Fruit fly (Drosophila melanogaster): ENCODE results near the gene ppk14.

The ppk14 gene

DNA sequence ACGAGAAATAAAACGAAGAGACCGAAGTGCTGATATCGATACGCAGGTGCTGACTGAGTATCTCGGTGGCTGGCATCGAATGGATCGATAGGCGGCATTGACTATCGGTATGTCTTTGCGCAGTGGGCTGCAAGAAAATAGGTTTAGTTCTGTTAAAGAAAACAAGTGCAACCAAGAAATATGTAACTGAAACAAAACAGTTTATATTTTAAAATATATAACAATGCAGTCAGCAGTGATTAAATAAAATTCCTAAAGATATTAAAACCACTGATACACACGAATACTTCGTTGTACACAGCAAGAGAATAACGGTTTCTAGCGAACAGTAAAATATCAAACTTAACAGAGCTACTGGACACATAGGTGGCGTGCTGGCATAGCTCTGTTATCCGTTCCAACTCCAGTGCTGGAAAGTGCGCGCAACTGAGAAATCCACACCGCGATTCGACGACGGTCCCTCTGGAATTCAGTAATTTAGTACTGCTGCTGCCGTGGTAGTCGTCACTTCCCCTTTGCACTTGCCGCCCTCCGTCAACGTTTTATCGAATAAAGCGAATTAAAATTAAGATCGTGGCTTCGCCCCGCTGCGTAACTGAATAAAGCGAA lies 16.3 kb upstream of the ppk14 start, which contains the start of the genes Pez and Cpr (continued):
- peak; percentile 36; the same call in 1 of the 2 replicates for TF ChIP-seq ranshi (GFP tag; IDR thresholded peaks at IDR 0.05)
- TF ChIP-seq CG15269 (tag; optimal IDR thresholded peaks at IDR 0.05): no peak
- peak; percentile 24 for TF ChIP-seq exex (tag; optimal IDR thresholded peaks at IDR 0.05)
- no peak for TF ChIP-seq GATAe (GFP tag; conservative IDR thresholded peaks at IDR 0.05)
- peak; percentile 41; the same call in 1 of the 3 replicates for TF ChIP-seq sr (GFP tag; IDR thresholded peaks at IDR 0.05)
- TF ChIP-seq Dip2 (GFP tag; IDR thresholded peaks at IDR 0.05): peak; percentile 92
- TF ChIP-seq CG12942 (GFP tag; optimal IDR thresholded peaks at IDR 0.05): no peak
- peak; percentile 82 for TF ChIP-seq amos (GFP tag; IDR thresholded peaks at IDR 0.05; ENCODE audit: partially characterized antibody)
- peak; percentile 5 for TF ChIP-seq Max (GFP tag; optimal IDR thresholded peaks at IDR 0.05)
- TF ChIP-seq p53 (GFP tag; optimal IDR thresholded peaks at IDR 0.05): no peak
- TF ChIP-seq Myb (GFP tag; optimal IDR thresholded peaks at IDR 0.05): peak; percentile 92
- peak; percentile 38 for TF ChIP-seq CG7928 (GFP tag; optimal IDR thresholded peaks at IDR 0.05)
- TF ChIP-seq Ada2b (GFP tag; IDR thresholded peaks at IDR 0.05): 0 out of 2 replicates have a peak, but pooled peaks have one; percentile 28
- no peak for TF ChIP-seq cas (GFP tag; IDR thresholded peaks at IDR 0.05)
- peak; percentile 0 for TF ChIP-seq tx (GFP tag; optimal IDR thresholded peaks at IDR 0.05)
- peak; percentile 30 for TF ChIP-seq CG7786 (GFP tag; optimal IDR thresholded peaks at IDR 0.05)
- no peak for TF ChIP-seq Doc2 (GFP tag; IDR thresholded peaks at IDR 0.05)
- TF ChIP-seq Usf (GFP tag; optimal IDR thresholded peaks at IDR 0.05): no peak
- peak; percentile 59 for TF ChIP-seq ato (GFP tag; IDR thresholded peaks at IDR 0.05; ENCODE audit: partially characterized antibody)
- TF ChIP-seq CG10565 (GFP tag; optimal IDR thresholded peaks at IDR 0.05): no peak
- TF ChIP-seq CG8944 (GFP tag; optimal IDR thresholded peaks at IDR 0.05): no peak
- TF ChIP-seq CG32767 (GFP tag; IDR thresholded peaks at IDR 0.05): no peak
- TF ChIP-seq CG13123 (GFP tag; optimal IDR thresholded peaks at IDR 0.05): no peak
- peak; percentile 73; the same call in 2 of the 3 replicates for TF ChIP-seq hb (GFP tag; IDR thresholded peaks at IDR 0.05; ENCODE audit: partially characterized antibody)
- peak; percentile 55 for TF ChIP-seq Sry-δ (GFP tag; optimal IDR thresholded peaks at IDR 0.05)
- TF ChIP-seq knrl (GFP tag; IDR thresholded peaks at IDR 0.05; ENCODE audit: partially characterized antibody): peak; percentile 76; the same call in 2 of the 3 replicates
- TF ChIP-seq gem (tag; optimal IDR thresholded peaks at IDR 0.05): no peak
- TF ChIP-seq chinmo (GFP tag; IDR thresholded peaks at IDR 0.05; ENCODE audit: partially characterized antibody): peak; percentile 47; the same call in 2 of the 4 replicates
- no peak for TF ChIP-seq CG17361 (GFP tag; IDR thresholded peaks at IDR 0.05)
- TF ChIP-seq zfh1 (GFP tag; IDR thresholded peaks at IDR 0.05): peak; percentile 44; the same call in 1 of the 3 replicates
- peak; percentile 36 for TF ChIP-seq CG13624 (GFP tag; optimal IDR thresholded peaks at IDR 0.05)
- TF ChIP-seq Bdp1 (GFP tag; optimal IDR thresholded peaks at IDR 0.05): no peak
- TF ChIP-seq sd (tag; optimal IDR thresholded peaks at IDR 0.05): peak; percentile 49
- TF ChIP-seq dysf (GFP tag; IDR thresholded peaks at IDR 0.05): peak; percentile 48; the same call in 1 of the 3 replicates
- no peak for TF ChIP-seq Hr39 (optimal IDR thresholded peaks at IDR 0.05)
- no peak for TF ChIP-seq croc (GFP tag; conservative IDR thresholded peaks at IDR 0.05)
- peak; percentile 79 for TF ChIP-seq CG7963 (GFP tag; IDR thresholded peaks at IDR 0.05; ENCODE audit: partially characterized antibody)
- no peak for TF ChIP-seq CG10654 (GFP tag; optimal IDR thresholded peaks at IDR 0.05)
- no peak for TF ChIP-seq CG17912 (GFP tag; optimal IDR thresholded peaks at IDR 0.05)
- no peak for TF ChIP-seq Hr3 (GFP tag; optimal IDR thresholded peaks at IDR 0.05)
- TF ChIP-seq bab2 (GFP tag; optimal IDR thresholded peaks at IDR 0.05): peak; percentile 20
- no peak for TF ChIP-seq h (optimal IDR thresholded peaks at IDR 0.05)
- no peak for TF ChIP-seq schlank (tag; optimal IDR thresholded peaks at IDR 0.05)
- TF ChIP-seq Nf-YB (GFP tag; optimal IDR thresholded peaks at IDR 0.05): no peak
- TF ChIP-seq pnt (GFP tag; optimal IDR thresholded peaks at IDR 0.05): no peak
- peak; percentile 50 for TF ChIP-seq CG13296 (GFP tag; optimal IDR thresholded peaks at IDR 0.05)
- TF ChIP-seq HLH4C (GFP tag; IDR thresholded peaks at IDR 0.05; ENCODE audit: partially characterized antibody): peak; percentile 86
- no peak for TF ChIP-seq run (tag; optimal IDR thresholded peaks at IDR 0.05)
- TF ChIP-seq dan (GFP tag; IDR thresholded peaks at IDR 0.05): no peak
- no peak for TF ChIP-seq tio (GFP tag; optimal IDR thresholded peaks at IDR 0.05)
- no peak for TF ChIP-seq CG3407 (GFP tag; optimal IDR thresholded peaks at IDR 0.05)
